Worm (Caenorhabditis elegans) whole organism, midembryonic: ENCODE measurements around the gene ZC15.1.

Source experiments
- T22C8.4 ChIP-seq: fragments of 200-800 bp; sonication (Bioruptor generic); IDR thresholded peaks from 2 replicates; pipeline ENCODE4 v1.3.6; 2022; ENCODE audit warnings: missing genetic modification characterization, missing compliant biosample characterization
- cog-1 ChIP-seq: sonication (generic microtip); optimal IDR thresholded peaks from 2 replicates; lab custom pipeline; 2016; ENCODE audit warnings: missing genetic modification characterization, missing compliant biosample characterization
- flt-1 ChIP-seq: fragments of 200-800 bp; sonication (Bioruptor generic); IDR thresholded peaks from 2 replicates; pipeline ENCODE4 v1.3.6; 2022; ENCODE audit warnings: missing genetic modification characterization, missing compliant biosample characterization
- klf-2 ChIP-seq: fragments of 200-800 bp; sonication (Bioruptor generic); conservative IDR thresholded peaks from 2 replicates; pipeline ENCODE4 v1.3.6; 2022; ENCODE audit warnings: missing genetic modification reagents, missing genetic modification characterization, missing compliant biosample characterization
- med-1 ChIP-seq: sonication (generic microtip); optimal IDR thresholded peaks from 2 replicates; lab custom pipeline; 2017; ENCODE audit warnings: missing genetic modification characterization, mild to moderate bottlenecking, missing compliant biosample characterization, antibody characterized with exemption, missing genetic modification reagents; ENCODE audit not compliant: insufficient read depth
- ref-1 ChIP-seq: fragments of 200-800 bp; sonication (Bioruptor generic); conservative IDR thresholded peaks from 2 replicates; pipeline ENCODE4 v1.3.6; 2022; ENCODE audit warnings: missing genetic modification reagents, missing genetic modification characterization, missing compliant biosample characterization
- tab-1 ChIP-seq: fragments of 200-800 bp; sonication (Bioruptor generic); IDR thresholded peaks from 2 replicates; pipeline ENCODE4 v1.3.6; 2022; ENCODE audit warnings: missing genetic modification characterization, missing compliant biosample characterization
- ztf-23 ChIP-seq: fragments of 200-800 bp; sonication (Bioruptor generic); IDR thresholded peaks from 2 replicates; pipeline ENCODE4 v1.3.6; 2022; ENCODE audit warnings: missing genetic modification reagents, missing genetic modification characterization, missing compliant biosample characterization
- ztf-29 ChIP-seq: fragments of 200-800 bp; sonication (Bioruptor generic); IDR thresholded peaks from 2 replicates; pipeline ENCODE4 v1.3.6; 2022; ENCODE audit warnings: missing genetic modification reagents, missing genetic modification characterization, missing compliant biosample characterization

The ZC15.1 gene

ce11 chrV:20305803-20306202 lies at the start of gene ZC15.1:
Gene ZC15.1 (plus strand): TSS chrV:20306103.
- no peak for TF ChIP-seq klf-2 (GFP tag; lab: Robert Waterston, UW)
- TF ChIP-seq T22C8.4 (GFP tag; lab: Robert Waterston, UW): no peak
- no peak for TF ChIP-seq ref-1 (GFP tag; lab: Robert Waterston, UW)
- TF ChIP-seq cog-1: no peak
- TF ChIP-seq ztf-29: no peak
- no peak for TF ChIP-seq med-1 (GFP tag; lab: Kevin White, UChicago)

- TF ChIP-seq ztf-23 (GFP tag; lab: Robert Waterston, UW): no peak
- TF ChIP-seq tab-1 (GFP tag; lab: Robert Waterston, UW): no peak
- no peak for TF ChIP-seq ztf-29
- no peak for TF ChIP-seq klf-2 (GFP tag; lab: Robert Waterston, UW)
- no peak for TF ChIP-seq flt-1 (GFP tag; lab: Robert Waterston, UW)
- TF ChIP-seq T22C8.4 (GFP tag; lab: Robert Waterston, UW): no peak
- TF ChIP-seq cog-1: no peak
- no peak for TF ChIP-seq med-1 (GFP tag; lab: Kevin White, UChicago)
- TF ChIP-seq ref-1 (GFP tag; lab: Robert Waterston, UW): no peak
Observed at ce11 chrV:20266992-20267391, 38.9 kb upstream of the ZC15.1 start, which contains the start of gene mdt-17. Gene mdt-17 (minus strand): TSS chrV:20267247.

ce11 chrV:20269661-20270137 lies 36.2 kb upstream of the ZC15.1 start, which contains the start of the genes prmt-1 and cdkr-3:
Gene prmt-1 (minus strand): TSS chrV:20269711.
Gene cdkr-3 (plus strand): TSS chrV:20270107.
- no peak for TF ChIP-seq flt-1 (GFP tag; lab: Robert Waterston, UW)
- TF ChIP-seq med-1 (GFP tag; lab: Kevin White, UChicago): no peak
- no peak for TF ChIP-seq cog-1

- TF ChIP-seq klf-2 (GFP tag; lab: Robert Waterston, UW) (no peak), flt-1 (GFP tag; lab: Robert Waterston, UW) (no peak)
Observed at ce11 chrV:20276923-20277322, 29.0 kb upstream of the ZC15.1 start.

- TF ChIP-seq ztf-29 (no peak), tab-1 (GFP tag; lab: Robert Waterston, UW) (no peak), T22C8.4 (GFP tag; lab: Robert Waterston, UW) (no peak), ref-1 (GFP tag; lab: Robert Waterston, UW) (no peak), ztf-23 (GFP tag; lab: Robert Waterston, UW) (no peak), klf-2 (GFP tag; lab: Robert Waterston, UW) (no peak), flt-1 (GFP tag; lab: Robert Waterston, UW) (no peak), med-1 (GFP tag; lab: Kevin White, UChicago) (no peak), cog-1 (no peak)
Observed at ce11 chrV:20279309-20279708, 26.6 kb upstream of the ZC15.1 start.

ce11 chrV:20279811-20280317 lies 26.0 kb upstream of the ZC15.1 start, which contains the start of gene pqn-94:
Gene pqn-94 (minus strand): TSS chrV:20279861.
- TF ChIP-seq T22C8.4 (GFP tag; lab: Robert Waterston, UW) (no peak), ref-1 (GFP tag; lab: Robert Waterston, UW) (no peak), med-1 (GFP tag; lab: Kevin White, UChicago) (no peak), cog-1 (no peak), ztf-23 (GFP tag; lab: Robert Waterston, UW) (no peak), flt-1 (GFP tag; lab: Robert Waterston, UW) (no peak), klf-2 (GFP tag; lab: Robert Waterston, UW) (no peak), tab-1 (GFP tag; lab: Robert Waterston, UW) (no peak), ztf-29 (no peak)

ce11 chrV:20282827-20283226 lies 23.1 kb upstream of the ZC15.1 start:
- TF ChIP-seq flt-1 (GFP tag; lab: Robert Waterston, UW): no peak
- TF ChIP-seq med-1 (GFP tag; lab: Kevin White, UChicago): no peak
- no peak for TF ChIP-seq T22C8.4 (GFP tag; lab: Robert Waterston, UW)
- no peak for TF ChIP-seq ztf-29
- TF ChIP-seq ref-1 (GFP tag; lab: Robert Waterston, UW): no peak
- TF ChIP-seq ztf-23 (GFP tag; lab: Robert Waterston, UW): no peak
- TF ChIP-seq cog-1: no peak
- TF ChIP-seq klf-2 (GFP tag; lab: Robert Waterston, UW): no peak
- no peak for TF ChIP-seq tab-1 (GFP tag; lab: Robert Waterston, UW)

ce11 chrV:20289317-20289716 lies 16.6 kb upstream of the ZC15.1 start, which contains the start of gene mlt-4:
Gene mlt-4 (minus strand): TSS chrV:20289417.
- TF ChIP-seq ztf-29: no peak
- no peak for TF ChIP-seq flt-1 (GFP tag; lab: Robert Waterston, UW)
- no peak for TF ChIP-seq T22C8.4 (GFP tag; lab: Robert Waterston, UW)
- TF ChIP-seq tab-1 (GFP tag; lab: Robert Waterston, UW): no peak
- TF ChIP-seq ref-1 (GFP tag; lab: Robert Waterston, UW): no peak

- TF ChIP-seq tab-1 (GFP tag; lab: Robert Waterston, UW) (no peak), flt-1 (GFP tag; lab: Robert Waterston, UW) (no peak), ztf-29 (no peak), ref-1 (GFP tag; lab: Robert Waterston, UW) (no peak), ztf-23 (GFP tag; lab: Robert Waterston, UW) (no peak), med-1 (GFP tag; lab: Kevin White, UChicago) (no peak), T22C8.4 (GFP tag; lab: Robert Waterston, UW) (no peak), cog-1 (no peak), klf-2 (GFP tag; lab: Robert Waterston, UW) (no peak)
Observed at ce11 chrV:20294388-20294787, 11.5 kb upstream of the ZC15.1 start, which contains the start of gene clec-261. Gene clec-261 (minus strand): TSS chrV:20294488.

- TF ChIP-seq med-1 (GFP tag; lab: Kevin White, UChicago) (no peak), ztf-29 (no peak)
Observed at ce11 chrV:20297650-20298049, 8.3 kb upstream of the ZC15.1 start, which contains the start of gene ZC15.5. Gene ZC15.5 (plus strand): TSS chrV:20297950.
